Worm (Caenorhabditis elegans): ENCODE results near the gene drl-1.

Gene drl-1

DNA sequence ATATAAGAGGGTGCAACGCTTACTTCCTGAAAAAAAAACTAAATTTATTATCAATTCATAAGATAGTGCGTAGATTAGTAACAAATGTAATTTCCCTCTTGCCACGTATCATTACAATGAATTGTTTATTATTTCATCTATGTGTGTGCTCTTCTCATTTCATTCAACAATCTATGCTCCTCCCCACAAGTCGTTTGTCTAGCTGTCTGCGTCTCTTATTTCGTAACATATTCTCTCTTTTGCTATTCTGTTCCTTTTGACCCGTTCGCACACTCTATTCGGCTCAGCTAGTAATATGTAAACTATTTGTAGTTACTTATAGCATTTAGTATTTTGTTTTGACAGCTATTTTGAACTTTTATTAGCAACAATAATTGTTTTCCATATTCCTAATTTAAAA, 42.9 kb upstream of the drl-1 start:
- TF ChIP-seq hmg-1.1 (GFP tag; IDR thresholded peaks at IDR 0.05) (peak; percentile 18; the same call in 1 of the 2 replicates), aha-1 (tag) (peak; percentile 93), unc-62 (GFP tag; optimal IDR thresholded peaks at IDR 0.05 in 1 of 2) (peak in 1 of 2 experiments; percentile 61), unc-62 (tag; optimal IDR thresholded peaks at IDR 0.05) (no peak), R02D3.7 (tag; optimal IDR thresholded peaks at IDR 0.05) (no peak), daf-16 (GFP tag; optimal IDR thresholded peaks at IDR 0.05) (no peak), daf-16 (tag; optimal IDR thresholded peaks at IDR 0.05) (peak; percentile 67), F37D6.2 (tag; optimal IDR thresholded peaks at IDR 0.05) (no peak), nhr-6 (tag; optimal IDR thresholded peaks at IDR 0.05) (peak; percentile 5), mes-2 (tag; optimal IDR thresholded peaks at IDR 0.05; ENCODE audit: poor library complexity, severe bottlenecking) (peak; percentile 35), nhr-10 (tag; optimal IDR thresholded peaks at IDR 0.05) (no peak), nhr-28 (tag; optimal IDR thresholded peaks at IDR 0.05) (peak; percentile 12), hlh-30 (tag; optimal IDR thresholded peaks at IDR 0.05; ENCODE audit: insufficient read depth) (no peak), dmd-9 (GFP tag; IDR thresholded peaks at IDR 0.05) (no peak), lsy-2 (tag; optimal IDR thresholded peaks at IDR 0.05) (peak in 1 of 2 experiments; percentile 44), dve-1 (tag; optimal IDR thresholded peaks at IDR 0.05; ENCODE audit: insufficient read depth) (peak; percentile 62)

DNA sequence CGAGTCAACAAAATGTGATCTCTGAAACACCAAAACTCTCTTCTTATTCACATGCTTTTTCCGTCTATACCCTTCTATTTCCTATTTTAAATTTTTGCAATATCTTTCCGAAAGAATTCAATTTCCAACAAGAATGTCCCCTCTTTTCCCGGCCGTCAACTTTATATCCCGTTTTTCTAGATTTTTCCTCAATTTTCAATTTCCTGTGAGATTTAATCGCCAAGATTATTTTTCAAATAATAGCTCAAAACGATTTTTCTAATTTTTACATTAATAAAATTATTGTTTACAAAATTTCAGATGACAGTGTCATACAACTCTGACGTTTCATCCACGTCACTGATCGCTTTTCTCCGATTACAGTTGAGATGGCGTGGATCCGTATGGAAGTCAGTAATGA, 41.5 kb upstream of the drl-1 start, which contains the start of gene best-19:
Gene best-19 (plus strand): TSS at position 301 of the 400 bp plus-strand sequence.
- TF ChIP-seq nhr-28 (tag; optimal IDR thresholded peaks at IDR 0.05), result no peak
- no peak for TF ChIP-seq nhr-25 (tag; optimal IDR thresholded peaks at IDR 0.05; ENCODE audit: borderline replicate concordance, insufficient read depth)
- TF ChIP-seq F44E2.7 (GFP tag; IDR thresholded peaks at IDR 0.05), result no peak
- no peak for TF ChIP-seq spr-1 (tag; optimal IDR thresholded peaks at IDR 0.05)
- TF ChIP-seq T20F7.1 (GFP tag; optimal IDR thresholded peaks at IDR 0.05), result no peak
- TF ChIP-seq ama-1 (optimal IDR thresholded peaks at IDR 0.05), result no peak
- no peak for TF ChIP-seq spr-3 (GFP tag; optimal IDR thresholded peaks at IDR 0.05)
- no peak for TF ChIP-seq madf-9 (GFP tag; conservative IDR thresholded peaks at IDR 0.05)
- no peak for TF ChIP-seq nhr-102 (tag; optimal IDR thresholded peaks at IDR 0.05)
- TF ChIP-seq gei-8 (GFP tag; optimal IDR thresholded peaks at IDR 0.05), result no peak
- TF ChIP-seq lin-29 (GFP tag; IDR thresholded peaks at IDR 0.05), result no peak
- TF ChIP-seq saeg-2 (GFP tag; IDR thresholded peaks at IDR 0.05), result no peak
- no peak for TF ChIP-seq Y48G9A.11 (GFP tag; IDR thresholded peaks at IDR 0.05)
- TF ChIP-seq egl-27 (tag; optimal IDR thresholded peaks at IDR 0.05), result no peak
- no peak for TF ChIP-seq dmd-9 (GFP tag; IDR thresholded peaks at IDR 0.05)
- no peak for TF ChIP-seq ztf-7 (tag; optimal IDR thresholded peaks at IDR 0.05)
- TF ChIP-seq ceh-28 (tag; optimal IDR thresholded peaks at IDR 0.05), result no peak

DNA sequence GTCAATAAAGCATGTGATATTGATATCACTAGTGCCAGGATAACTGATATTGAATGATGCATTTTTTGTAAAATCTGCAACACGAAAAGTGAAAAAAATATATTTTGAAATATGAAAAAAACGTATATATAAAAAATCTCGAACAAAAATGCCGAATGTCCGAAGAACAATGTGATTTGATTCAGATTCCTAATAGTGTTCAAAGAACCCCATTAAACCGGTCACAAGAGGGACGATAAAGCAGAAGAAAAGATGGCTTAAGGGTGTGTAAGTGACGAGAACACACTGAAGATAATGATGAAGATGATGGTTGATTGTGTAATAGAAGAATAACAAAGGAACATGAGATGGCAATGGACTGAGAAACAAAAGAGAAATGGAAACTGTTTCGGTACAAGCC, 36.8 kb upstream of the drl-1 start, which contains the start of gene T21D12.14:
Gene T21D12.14 (minus strand): TSS at position 101 of the 400 bp plus-strand sequence.
- TF ChIP-seq unc-62 (GFP tag; optimal IDR thresholded peaks at IDR 0.05 in 1 of 2) (peak in 1 of 2 experiments; percentile 89), unc-62 (tag; optimal IDR thresholded peaks at IDR 0.05) (no peak), nhr-11 (tag; optimal IDR thresholded peaks at IDR 0.05) (no peak), hlh-30 (tag; optimal IDR thresholded peaks at IDR 0.05; ENCODE audit: insufficient read depth) (peak; percentile 22)

DNA sequence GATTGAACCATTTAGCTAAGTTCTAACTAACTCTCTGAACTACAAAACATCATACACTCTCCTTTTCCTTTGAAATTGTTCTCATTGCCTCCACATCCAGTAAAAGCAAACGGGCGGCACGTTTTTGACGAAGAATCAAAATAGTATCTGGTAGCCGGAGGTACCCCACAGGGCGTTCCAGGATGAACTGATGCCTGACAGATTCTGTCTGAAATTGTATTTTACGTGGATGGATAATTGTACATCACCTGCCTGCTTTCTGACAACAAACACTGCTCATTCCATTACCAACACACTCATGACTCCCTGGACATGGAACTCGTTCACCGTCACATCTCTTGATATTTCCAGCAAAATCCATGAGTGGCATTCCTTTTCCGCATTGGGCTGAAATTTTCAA, 34.5 kb upstream of the drl-1 start:
- TF ChIP-seq unc-62 (GFP tag; optimal IDR thresholded peaks at IDR 0.05 in 1 of 2) (peak in 1 of 2 experiments; percentile 89), unc-62 (tag; optimal IDR thresholded peaks at IDR 0.05) (no peak), pqm-1 (tag; optimal IDR thresholded peaks at IDR 0.05) (no peak)

DNA sequence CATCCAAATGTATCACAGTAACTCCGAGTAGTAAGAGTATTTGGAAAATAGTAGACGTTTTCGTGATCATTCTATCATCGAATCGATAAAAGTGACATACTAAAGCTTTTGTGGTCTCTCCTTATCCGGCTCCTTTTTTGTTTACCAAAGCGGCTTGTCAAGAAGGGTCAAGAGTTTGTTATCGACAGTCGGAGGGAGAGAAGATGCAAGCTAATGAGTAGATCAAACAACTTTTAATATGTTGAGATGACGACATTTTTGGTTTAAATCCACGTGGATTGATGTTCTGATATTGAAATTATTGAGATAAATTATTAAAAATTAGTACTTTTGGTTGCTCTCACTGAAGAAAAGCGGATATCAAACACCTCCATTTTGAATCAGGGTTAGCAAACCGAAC, 33.5 kb upstream of the drl-1 start, which contains the start of gene T21D12.7:
Gene T21D12.7 (minus strand): TSS at position 101 of the 400 bp plus-strand sequence.
- TF ChIP-seq Y48G9A.11 (GFP tag; IDR thresholded peaks at IDR 0.05) (no peak), lim-7 (GFP tag; IDR thresholded peaks at IDR 0.05) (no peak), attf-4 (tag; optimal IDR thresholded peaks at IDR 0.05) (no peak), gei-8 (GFP tag; optimal IDR thresholded peaks at IDR 0.05) (no peak), vab-7 (GFP tag; IDR thresholded peaks at IDR 0.05) (no peak), ceh-62 (tag; optimal IDR thresholded peaks at IDR 0.05) (no peak), unc-39 (tag; optimal IDR thresholded peaks at IDR 0.05) (no peak), unc-130 (GFP tag; optimal IDR thresholded peaks at IDR 0.05) (no peak), nhr-102 (tag; optimal IDR thresholded peaks at IDR 0.05) (no peak), sdz-12 (GFP tag; optimal IDR thresholded peaks at IDR 0.05) (no peak), lin-13 (GFP tag; optimal IDR thresholded peaks at IDR 0.05) (no peak), F37D6.2 (tag; optimal IDR thresholded peaks at IDR 0.05) (no peak), unc-62 (GFP tag; optimal IDR thresholded peaks at IDR 0.05 in 1 of 2) (no peak), unc-62 (tag; optimal IDR thresholded peaks at IDR 0.05) (no peak), snpc-1.2 (GFP tag; IDR thresholded peaks at IDR 0.05) (no peak), lir-3 (tag; optimal IDR thresholded peaks at IDR 0.05) (no peak), nhr-10 (tag; optimal IDR thresholded peaks at IDR 0.05) (no peak)
